Worm (Caenorhabditis elegans) whole organism, L4 larva: Measurements from ENCODE around the gene pmt-1.

Experiments used
- D1046.2 ChIP-seq: fragments of 200-800 bp; sonication (Bioruptor generic); IDR thresholded peaks from 2 replicates; pipeline ENCODE4 v1.3.6; 2022; ENCODE audit warnings: missing genetic modification characterization, missing compliant biosample characterization
- F26F4.8 ChIP-seq: fragments of 200-800 bp; sonication (Bioruptor generic); conservative IDR thresholded peaks from 2 replicates; pipeline ENCODE4 v1.3.6; 2022; ENCODE audit warnings: missing genetic modification characterization, missing compliant biosample characterization
- T26A8.4 ChIP-seq: fragments of 200-800 bp; sonication (Bioruptor generic); IDR thresholded peaks from 2 replicates; pipeline ENCODE4 v1.3.6; 2022; ENCODE audit warnings: missing genetic modification characterization, missing compliant biosample characterization
- Y105C5A.15 ChIP-seq: fragments of 200-800 bp; sonication (Bioruptor generic); IDR thresholded peaks from 2 replicates; pipeline ENCODE4 v1.3.6; 2022; ENCODE audit warnings: missing genetic modification characterization, missing compliant biosample characterization
- aha-1 ChIP-seq: fragments of 150-350 bp; peaks from one replicate; lab custom pipeline; 2014; ENCODE audit warnings: missing biosample characterization, missing genetic modification characterization
- arid-1 ChIP-seq: fragments of 200-800 bp; sonication (Bioruptor generic); conservative IDR thresholded peaks from 2 replicates; pipeline ENCODE4 v1.3.6; 2022; ENCODE audit warnings: missing genetic modification reagents, missing genetic modification characterization, missing compliant biosample characterization
- ceh-44 ChIP-seq: fragments of 200-800 bp; sonication (Bioruptor generic); IDR thresholded peaks from 2 replicates; pipeline ENCODE4 v1.3.6; 2022; ENCODE audit warnings: missing genetic modification reagents, missing genetic modification characterization, missing compliant biosample characterization
- ceh-82 ChIP-seq: sonication (generic microtip); optimal IDR thresholded peaks from 2 replicates; lab custom pipeline; 2017; ENCODE audit warnings: missing biosample characterization, missing genetic modification characterization
- daf-12 ChIP-seq: fragments of 150-350 bp; optimal IDR thresholded peaks from 2 replicates; lab custom pipeline; 2014; ENCODE audit warnings: missing biosample characterization, missing genetic modification reagents, missing genetic modification characterization
- dmd-8 ChIP-seq: fragments of 200-800 bp; sonication (Bioruptor generic); IDR thresholded peaks from 2 replicates; pipeline ENCODE4 v1.3.6; 2022; ENCODE audit warnings: missing genetic modification characterization, missing compliant biosample characterization
- dmd-9 ChIP-seq: fragments of 200-800 bp; sonication (Bioruptor generic); IDR thresholded peaks from 2 replicates; pipeline ENCODE4 v1.3.6; 2022; ENCODE audit warnings: missing genetic modification reagents, missing genetic modification characterization, missing compliant biosample characterization
- dve-1 ChIP-seq: sonication (generic microtip); optimal IDR thresholded peaks from 2 replicates; lab custom pipeline; 2017; ENCODE audit warnings: antibody characterized with exemption, mild to moderate bottlenecking, missing genetic modification characterization, missing compliant biosample characterization; ENCODE audit not compliant: insufficient read depth
- egl-27 ChIP-seq: sonication (generic microtip); optimal IDR thresholded peaks from 3 replicates; lab custom pipeline; 2017; ENCODE audit warnings: missing biosample characterization, missing genetic modification reagents, missing genetic modification characterization
- egl-43 ChIP-seq: fragments of 200-800 bp; sonication (Bioruptor generic); IDR thresholded peaks from 2 replicates; pipeline ENCODE4 v1.3.6; 2022; ENCODE audit warnings: missing genetic modification reagents, missing genetic modification characterization, missing compliant biosample characterization
- fkh-10 ChIP-seq: fragments of 150-350 bp; optimal IDR thresholded peaks from 2 replicates; lab custom pipeline; 2014; ENCODE audit warnings: missing biosample characterization, missing genetic modification reagents, missing genetic modification characterization
- gei-8 ChIP-seq: fragments of 200-800 bp; sonication (Bioruptor generic); optimal IDR thresholded peaks from 2 replicates; lab custom pipeline; 2018; ENCODE audit warnings: mild to moderate bottlenecking, missing genetic modification characterization, missing compliant biosample characterization
- hlh-11 ChIP-seq: fragments of 200-800 bp; sonication (Bioruptor generic); optimal IDR thresholded peaks from 2 replicates; lab custom pipeline; 2018; ENCODE audit warnings: mild to moderate bottlenecking, missing genetic modification characterization, missing compliant biosample characterization
- hlh-30 ChIP-seq: sonication (generic microtip); optimal IDR thresholded peaks from 2 replicates; lab custom pipeline; 2017; ENCODE audit warnings: antibody characterized with exemption, mild to moderate bottlenecking, missing genetic modification characterization, missing compliant biosample characterization; ENCODE audit not compliant: insufficient read depth
- hmg-1.1 ChIP-seq: fragments of 200-800 bp; sonication (Bioruptor generic); IDR thresholded peaks from 2 replicates; pipeline ENCODE4 v1.3.6; 2022; ENCODE audit warnings: missing genetic modification reagents, missing genetic modification characterization, missing compliant biosample characterization
- lin-38 ChIP-seq: fragments of 200-800 bp; sonication (Bioruptor generic); IDR thresholded peaks from 2 replicates; pipeline ENCODE4 v1.3.6; 2022; ENCODE audit warnings: missing genetic modification reagents, missing genetic modification characterization, missing compliant biosample characterization
- lsy-2 ChIP-seq, 2 experiments: fragments of 150-350 bp in 1 of 2; sonication (generic microtip) in 1 of 2; optimal IDR thresholded peaks; 2 replicates each; lab custom pipeline; 2014 to 2017; ENCODE audit warnings: missing biosample characterization in 2 of 2, missing genetic modification characterization in 2 of 2
- nhr-10 ChIP-seq: fragments of 150-350 bp; optimal IDR thresholded peaks from 2 replicates; lab custom pipeline; 2014; ENCODE audit warnings: missing biosample characterization, missing genetic modification characterization
- nhr-102 ChIP-seq: sonication (generic microtip); optimal IDR thresholded peaks from 2 replicates; lab custom pipeline; 2016; ENCODE audit warnings: mild to moderate bottlenecking, missing genetic modification characterization, moderate library complexity, missing compliant biosample characterization
- nhr-11 ChIP-seq: fragments of 150-350 bp; optimal IDR thresholded peaks from 2 replicates; lab custom pipeline; 2014; ENCODE audit warnings: missing biosample characterization, missing genetic modification characterization
- nhr-28 ChIP-seq: fragments of 150-350 bp; optimal IDR thresholded peaks from 2 replicates; lab custom pipeline; 2014; ENCODE audit warnings: missing biosample characterization, missing genetic modification characterization
- nhr-42 ChIP-seq: fragments of 200-800 bp; sonication (Bioruptor generic); IDR thresholded peaks from 2 replicates; pipeline ENCODE4 v1.3.6; 2022; ENCODE audit warnings: missing genetic modification characterization, missing compliant biosample characterization
- nhr-77 ChIP-seq: fragments of 150-350 bp; optimal IDR thresholded peaks from 2 replicates; lab custom pipeline; 2014; ENCODE audit warnings: missing biosample characterization, missing genetic modification characterization
- pha-4 ChIP-seq, 2 experiments: fragments of 150-350 bp in 1 of 2; fragments of 200-800 bp in 1 of 2; sonication (Bioruptor generic) in 1 of 2; IDR thresholded peaks in 1 of 2; optimal IDR thresholded peaks in 1 of 2; 2 replicates each; pipeline versions ENCODE4 v1.3.6 to Lab custom; 2014 to 2022; ENCODE audit warnings: missing genetic modification characterization in 2 of 2, missing genetic modification reagents in 2 of 2, missing biosample characterization in 1 of 2, missing compliant biosample characterization in 1 of 2
- rbr-2 ChIP-seq: sonication (generic microtip); optimal IDR thresholded peaks from 2 replicates; lab custom pipeline; 2016; ENCODE audit warnings: missing genotype, missing genetic modification characterization, missing compliant biosample characterization
- sdz-12 ChIP-seq: fragments of 200-800 bp; sonication (Bioruptor generic); optimal IDR thresholded peaks from 2 replicates; lab custom pipeline; 2018; ENCODE audit warnings: mild to moderate bottlenecking, missing genetic modification characterization, missing compliant biosample characterization
- set-16 ChIP-seq: fragments of 200-800 bp; sonication (Bioruptor generic); IDR thresholded peaks from 2 replicates; pipeline ENCODE4 v1.3.6; 2022; ENCODE audit warnings: missing genetic modification reagents, missing genetic modification characterization, missing compliant biosample characterization
- snpc-4 ChIP-seq: fragments of 150-350 bp; optimal IDR thresholded peaks from 2 replicates; lab custom pipeline; 2014; ENCODE audit warnings: missing biosample characterization, missing genetic modification characterization
- spr-1 ChIP-seq: sonication (generic microtip); optimal IDR thresholded peaks from 2 replicates; lab custom pipeline; 2016; ENCODE audit warnings: mild to moderate bottlenecking, missing genetic modification characterization, missing compliant biosample characterization
- unc-62 ChIP-seq, 3 experiments: fragments of 150-350 bp in 1 of 3; sonication (generic microtip); optimal IDR thresholded peaks in 2 of 3; peaks in 1 of 3; 1 replicate in 1 of 3; 2 replicates in 2 of 3; lab custom pipeline; 2014 to 2017; ENCODE audit warnings: missing biosample characterization in 3 of 3, missing genetic modification characterization in 3 of 3, missing genetic modification reagents in 3 of 3, missing genotype in 1 of 3
- vab-7 ChIP-seq: fragments of 200-800 bp; sonication (Bioruptor generic); IDR thresholded peaks from 2 replicates; pipeline ENCODE4 v1.3.6; 2022; ENCODE audit warnings: missing genetic modification reagents, missing genetic modification characterization, missing compliant biosample characterization
- zfp-2 ChIP-seq: sonication (generic microtip); optimal IDR thresholded peaks from 2 replicates; lab custom pipeline; 2016; ENCODE audit warnings: mild to moderate bottlenecking, missing genetic modification characterization, missing compliant biosample characterization
- zip-11 ChIP-seq: fragments of 200-800 bp; sonication (Bioruptor generic); IDR thresholded peaks from 2 replicates; pipeline ENCODE4 v1.3.6; 2022; ENCODE audit warnings: missing genetic modification characterization, missing compliant biosample characterization
- ztf-11 ChIP-seq: fragments of 150-350 bp; optimal IDR thresholded peaks from 2 replicates; lab custom pipeline; 2014; ENCODE audit warnings: missing biosample characterization, missing genetic modification characterization
- ztf-7 ChIP-seq: fragments of 150-350 bp; optimal IDR thresholded peaks from 2 replicates; lab custom pipeline; 2014; ENCODE audit warnings: missing biosample characterization, missing genetic modification characterization

pmt-1 gene

ce11 chrII:5307203-5307602, 24.9 kb upstream of the pmt-1 start (continued):
- TF ChIP-seq gei-8 (GFP tag; lab: Kevin White, UChicago) (no peak), set-16 (no peak), zip-11 (GFP tag; lab: Robert Waterston, UW) (no peak), vab-7 (GFP tag; lab: Robert Waterston, UW) (no peak), ztf-7 (tag; lab: Kevin White, UChicago) (no peak), ceh-82 (tag; lab: Kevin White, UChicago) (no peak), hmg-1.1 (no peak), dmd-8 (GFP tag; lab: Robert Waterston, UW) (no peak), hlh-11 (tag; lab: Kevin White, UChicago) (peak; percentile 49)

- TF ChIP-seq unc-62 (GFP tag; optimal IDR thresholded peaks at IDR 0.05 in 1 of 2; lab: Kevin White, UChicago) (no peak), unc-62 (tag; optimal IDR thresholded peaks at IDR 0.05; lab: Kevin White, UChicago) (no peak), ceh-82 (tag; lab: Kevin White, UChicago) (no peak), nhr-42 (GFP tag; lab: Robert Waterston, UW) (no peak), aha-1 (tag; lab: Kevin White, UChicago) (peak; percentile 95), nhr-28 (tag; lab: Kevin White, UChicago) (peak; percentile 4)
These were observed 23.9 kb upstream of the pmt-1 start for ce11 chrII:5306197-5306596.

- TF ChIP-seq lsy-2 (tag; optimal IDR thresholded peaks at IDR 0.05; lab: Kevin White, UChicago): no peak
- peak; percentile 4 for TF ChIP-seq aha-1 (tag; lab: Kevin White, UChicago)
These were observed 22.8 kb upstream of the pmt-1 start for ce11 chrII:5305121-5305520.

- TF ChIP-seq aha-1 (tag; lab: Kevin White, UChicago) (peak; percentile 81), fkh-10 (GFP tag; lab: Kevin White, UChicago) (peak; percentile 25), nhr-11 (tag; lab: Kevin White, UChicago) (no peak), unc-62 (GFP tag; optimal IDR thresholded peaks at IDR 0.05 in 1 of 2; lab: Kevin White, UChicago) (peak in 1 of 2 experiments; percentile 50), unc-62 (tag; optimal IDR thresholded peaks at IDR 0.05; lab: Kevin White, UChicago) (no peak)
These were observed 19.5 kb upstream of the pmt-1 start for ce11 chrII:5301810-5302209.

- TF ChIP-seq ztf-11 (tag; lab: Kevin White, UChicago) (no peak), unc-62 (GFP tag; optimal IDR thresholded peaks at IDR 0.05 in 1 of 2; lab: Kevin White, UChicago) (peak in 1 of 2 experiments; percentile 70), unc-62 (tag; optimal IDR thresholded peaks at IDR 0.05; lab: Kevin White, UChicago) (no peak), hlh-11 (tag; lab: Kevin White, UChicago) (no peak)
These were observed 15.4 kb upstream of the pmt-1 start for ce11 chrII:5297718-5298117.

- TF ChIP-seq arid-1 (GFP tag; lab: Robert Waterston, UW) (0 out of 2 replicates have a peak, but pooled peaks have one; percentile 21), F26F4.8 (peak; percentile 87; the same call in 1 of the 2 replicates), Y105C5A.15 (GFP tag; lab: Robert Waterston, UW) (0 out of 2 replicates have a peak, but pooled peaks have one; percentile 55), rbr-2 (tag; lab: Kevin White, UChicago) (peak; percentile 20), ceh-44 (GFP tag; lab: Robert Waterston, UW) (peak; percentile 60; the same call in 1 of the 2 replicates), sdz-12 (no peak), hlh-30 (tag; lab: Kevin White, UChicago) (no peak), dve-1 (tag; lab: Kevin White, UChicago) (peak; percentile 52), lin-38 (no peak; the same call in 1 of the 2 replicates), dmd-9 (GFP tag; lab: Robert Waterston, UW) (peak; percentile 63; the same call in 1 of the 2 replicates), D1046.2 (GFP tag; lab: Robert Waterston, UW) (peak; percentile 84; the same call in 1 of the 2 replicates), egl-27 (tag; lab: Kevin White, UChicago) (no peak), zip-11 (GFP tag; lab: Robert Waterston, UW) (0 out of 2 replicates have a peak, but pooled peaks have one; percentile 19), nhr-77 (tag; lab: Kevin White, UChicago) (no peak), daf-12 (no peak), egl-43 (GFP tag; lab: Robert Waterston, UW) (peak; percentile 91), zfp-2 (tag; lab: Kevin White, UChicago) (no peak), nhr-102 (no peak), pha-4 (GFP tag; IDR thresholded peaks at IDR 0.05; lab: Robert Waterston, UW) (peak; percentile 66), pha-4 (tag; optimal IDR thresholded peaks at IDR 0.05; lab: Kevin White, UChicago) (no peak), nhr-10 (tag; lab: Kevin White, UChicago) (no peak), snpc-4 (no peak), spr-1 (tag; lab: Kevin White, UChicago) (peak; percentile 23), T26A8.4 (GFP tag; lab: Robert Waterston, UW) (peak; percentile 65; the same call in 1 of the 2 replicates)
These were observed 11.0 kb upstream of the pmt-1 start, which contains the start of gene ZK622.1 for ce11 chrII:5293287-5293850. Gene ZK622.1 (plus strand): TSS chrII:5293800.
